Worm (Caenorhabditis elegans) whole organism, midembryonic: ENCODE measurements around the gene C03G6.17.

Source experiments
- T22C8.4 ChIP-seq: fragments of 200-800 bp; sonication (Bioruptor generic); IDR thresholded peaks from 2 replicates; pipeline ENCODE4 v1.3.6; 2022; ENCODE audit warnings: missing genetic modification characterization, missing compliant biosample characterization
- cog-1 ChIP-seq: sonication (generic microtip); optimal IDR thresholded peaks from 2 replicates; lab custom pipeline; 2016; ENCODE audit warnings: missing genetic modification characterization, missing compliant biosample characterization
- flt-1 ChIP-seq: fragments of 200-800 bp; sonication (Bioruptor generic); IDR thresholded peaks from 2 replicates; pipeline ENCODE4 v1.3.6; 2022; ENCODE audit warnings: missing genetic modification characterization, missing compliant biosample characterization
- klf-2 ChIP-seq: fragments of 200-800 bp; sonication (Bioruptor generic); conservative IDR thresholded peaks from 2 replicates; pipeline ENCODE4 v1.3.6; 2022; ENCODE audit warnings: missing genetic modification reagents, missing genetic modification characterization, missing compliant biosample characterization
- med-1 ChIP-seq: sonication (generic microtip); optimal IDR thresholded peaks from 2 replicates; lab custom pipeline; 2017; ENCODE audit warnings: missing genetic modification characterization, mild to moderate bottlenecking, missing compliant biosample characterization, antibody characterized with exemption, missing genetic modification reagents; ENCODE audit not compliant: insufficient read depth
- ref-1 ChIP-seq: fragments of 200-800 bp; sonication (Bioruptor generic); conservative IDR thresholded peaks from 2 replicates; pipeline ENCODE4 v1.3.6; 2022; ENCODE audit warnings: missing genetic modification reagents, missing genetic modification characterization, missing compliant biosample characterization
- tab-1 ChIP-seq: fragments of 200-800 bp; sonication (Bioruptor generic); IDR thresholded peaks from 2 replicates; pipeline ENCODE4 v1.3.6; 2022; ENCODE audit warnings: missing genetic modification characterization, missing compliant biosample characterization
- ztf-23 ChIP-seq: fragments of 200-800 bp; sonication (Bioruptor generic); IDR thresholded peaks from 2 replicates; pipeline ENCODE4 v1.3.6; 2022; ENCODE audit warnings: missing genetic modification reagents, missing genetic modification characterization, missing compliant biosample characterization
- ztf-29 ChIP-seq: fragments of 200-800 bp; sonication (Bioruptor generic); IDR thresholded peaks from 2 replicates; pipeline ENCODE4 v1.3.6; 2022; ENCODE audit warnings: missing genetic modification reagents, missing genetic modification characterization, missing compliant biosample characterization

Gene C03G6.17

ce11 chrV:7381008-7381407 is at the start of gene C03G6.17:
C03G6.17 (minus strand) TSS chrV:7381108.
- TF ChIP-seq ref-1 (GFP tag; lab: Robert Waterston, UW) (no peak), flt-1 (GFP tag; lab: Robert Waterston, UW) (no peak), T22C8.4 (GFP tag; lab: Robert Waterston, UW) (no peak), tab-1 (no peak), klf-2 (GFP tag; lab: Robert Waterston, UW) (no peak), cog-1 (tag; lab: Kevin White, UChicago) (no peak), ztf-23 (GFP tag; lab: Robert Waterston, UW) (no peak), med-1 (GFP tag; lab: Kevin White, UChicago) (no peak), ztf-29 (no peak)

- TF ChIP-seq klf-2 (GFP tag; lab: Robert Waterston, UW) (no peak), med-1 (GFP tag; lab: Kevin White, UChicago) (no peak), ztf-23 (GFP tag; lab: Robert Waterston, UW) (no peak), ref-1 (GFP tag; lab: Robert Waterston, UW) (no peak), ztf-29 (no peak), tab-1 (no peak), cog-1 (tag; lab: Kevin White, UChicago) (no peak), flt-1 (GFP tag; lab: Robert Waterston, UW) (no peak), T22C8.4 (GFP tag; lab: Robert Waterston, UW) (no peak)
Measured at ce11 chrV:7428880-7429279, 48.0 kb upstream of the C03G6.17 start, which contains the start of gene srw-69. srw-69 (minus strand) TSS chrV:7428980.

- no peak for TF ChIP-seq klf-2 (GFP tag; lab: Robert Waterston, UW)
- TF ChIP-seq ztf-23 (GFP tag; lab: Robert Waterston, UW), result no peak
- TF ChIP-seq tab-1, result no peak
- no peak for TF ChIP-seq ztf-29
- TF ChIP-seq cog-1 (tag; lab: Kevin White, UChicago), result no peak
- no peak for TF ChIP-seq med-1 (GFP tag; lab: Kevin White, UChicago)
- no peak for TF ChIP-seq ref-1 (GFP tag; lab: Robert Waterston, UW)
- TF ChIP-seq T22C8.4 (GFP tag; lab: Robert Waterston, UW), result no peak
- TF ChIP-seq flt-1 (GFP tag; lab: Robert Waterston, UW), result no peak
Measured at ce11 chrV:7426594-7426993, 45.7 kb upstream of the C03G6.17 start, which contains the start of gene srw-68. srw-68 (minus strand) TSS chrV:7426694.

ce11 chrV:7424336-7424735 is 43.4 kb upstream of the C03G6.17 start, which contains the start of gene F18E3.10:
F18E3.10 (minus strand) TSS chrV:7424436.
- TF ChIP-seq ref-1 (GFP tag; lab: Robert Waterston, UW), result no peak

DNA sequence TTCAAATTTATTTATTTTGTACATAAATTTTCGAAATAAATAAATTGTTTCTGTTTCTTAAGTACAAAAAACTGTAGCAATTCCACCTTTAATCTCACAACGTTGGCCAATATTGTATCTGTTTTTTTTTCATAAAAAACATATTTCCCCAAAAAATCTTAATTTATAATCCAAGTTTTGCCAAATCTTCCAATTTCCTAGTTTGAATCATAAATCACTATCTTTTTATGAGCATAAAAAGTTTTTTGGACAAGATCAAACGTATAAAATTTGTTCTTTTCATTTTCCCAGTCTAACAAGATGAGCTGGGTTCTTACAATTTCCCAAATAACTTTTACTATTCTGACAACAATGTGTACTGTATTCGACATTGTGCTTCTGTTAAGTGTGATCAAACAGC is 39.3 kb upstream of the C03G6.17 start, which contains the start of gene srxa-4:
Gene srxa-4 (plus strand): TSS at position 301 of the 400 bp plus-strand sequence.
- TF ChIP-seq flt-1 (GFP tag; lab: Robert Waterston, UW) (no peak), ztf-23 (GFP tag; lab: Robert Waterston, UW) (no peak), ztf-29 (no peak), med-1 (GFP tag; lab: Kevin White, UChicago) (no peak), ref-1 (GFP tag; lab: Robert Waterston, UW) (no peak), tab-1 (no peak), cog-1 (tag; lab: Kevin White, UChicago) (no peak), T22C8.4 (GFP tag; lab: Robert Waterston, UW) (no peak), klf-2 (GFP tag; lab: Robert Waterston, UW) (no peak)

DNA sequence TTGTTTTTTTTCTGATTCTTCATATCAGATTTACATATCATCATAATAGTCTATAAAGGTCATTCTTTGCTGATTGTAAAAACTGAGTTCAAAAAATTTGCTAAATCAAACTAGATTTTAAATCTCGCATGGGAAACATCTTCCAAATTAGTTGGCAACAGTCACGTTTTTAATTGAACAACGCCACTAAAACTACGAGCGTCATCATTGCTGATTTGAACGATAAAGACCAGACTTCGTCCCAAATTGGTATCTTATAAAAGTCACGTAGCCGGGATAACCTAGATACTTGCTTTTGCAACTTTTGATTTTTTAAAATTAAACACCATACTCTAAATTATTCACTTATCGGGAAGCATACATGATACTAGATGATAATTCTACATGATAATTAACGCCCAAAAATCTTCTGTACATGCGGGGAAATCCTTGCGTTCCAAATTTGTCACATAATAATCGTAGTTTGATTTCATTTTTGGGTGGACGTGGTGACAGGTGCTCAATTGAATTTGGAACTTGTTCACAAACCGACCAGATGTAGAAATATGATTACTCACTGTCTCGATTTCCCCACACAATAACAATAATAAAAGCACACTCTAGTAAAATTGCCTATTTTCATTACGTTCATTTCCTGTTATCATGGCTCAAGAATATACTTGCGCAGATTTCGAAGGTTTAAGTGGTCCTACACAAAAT is 36.3 kb upstream of the C03G6.17 start, which contains the start of gene srw-67:
Gene srw-67 (plus strand): TSS at position 643 of the 699 bp plus-strand sequence.
- no peak for TF ChIP-seq klf-2 (GFP tag; lab: Robert Waterston, UW)
- TF ChIP-seq cog-1 (tag; lab: Kevin White, UChicago), result no peak
- TF ChIP-seq ztf-29, result no peak
- no peak for TF ChIP-seq flt-1 (GFP tag; lab: Robert Waterston, UW)
- TF ChIP-seq ref-1 (GFP tag; lab: Robert Waterston, UW), result no peak
- no peak for TF ChIP-seq med-1 (GFP tag; lab: Kevin White, UChicago)
- TF ChIP-seq T22C8.4 (GFP tag; lab: Robert Waterston, UW), result no peak
- TF ChIP-seq tab-1, result no peak
- TF ChIP-seq ztf-23 (GFP tag; lab: Robert Waterston, UW), result no peak

DNA sequence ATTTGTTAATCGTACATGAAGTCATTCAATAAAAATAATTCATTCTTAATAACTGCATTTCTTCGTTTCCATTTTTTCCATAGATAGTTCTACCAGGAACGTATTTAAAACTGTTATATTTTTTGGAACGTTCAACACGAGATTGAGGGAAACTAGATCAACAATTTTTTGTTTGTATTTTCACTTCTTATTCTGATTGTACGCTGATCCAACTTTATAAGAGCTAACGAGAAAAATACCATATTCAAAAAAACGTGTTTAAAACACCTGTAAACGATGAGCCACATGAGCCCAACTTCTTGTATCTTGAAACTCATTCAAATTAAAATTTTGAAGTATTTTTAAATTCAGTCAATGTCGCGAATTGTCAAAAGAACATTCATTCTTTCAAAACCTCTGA is 35.7 kb upstream of the C03G6.17 start:
- no peak for TF ChIP-seq tab-1
- TF ChIP-seq flt-1 (GFP tag; lab: Robert Waterston, UW), result no peak
- no peak for TF ChIP-seq ztf-23 (GFP tag; lab: Robert Waterston, UW)
- no peak for TF ChIP-seq med-1 (GFP tag; lab: Kevin White, UChicago)
- no peak for TF ChIP-seq ztf-29
- TF ChIP-seq klf-2 (GFP tag; lab: Robert Waterston, UW), result no peak
- no peak for TF ChIP-seq ref-1 (GFP tag; lab: Robert Waterston, UW)
- no peak for TF ChIP-seq T22C8.4 (GFP tag; lab: Robert Waterston, UW)
- no peak for TF ChIP-seq cog-1 (tag; lab: Kevin White, UChicago)

DNA sequence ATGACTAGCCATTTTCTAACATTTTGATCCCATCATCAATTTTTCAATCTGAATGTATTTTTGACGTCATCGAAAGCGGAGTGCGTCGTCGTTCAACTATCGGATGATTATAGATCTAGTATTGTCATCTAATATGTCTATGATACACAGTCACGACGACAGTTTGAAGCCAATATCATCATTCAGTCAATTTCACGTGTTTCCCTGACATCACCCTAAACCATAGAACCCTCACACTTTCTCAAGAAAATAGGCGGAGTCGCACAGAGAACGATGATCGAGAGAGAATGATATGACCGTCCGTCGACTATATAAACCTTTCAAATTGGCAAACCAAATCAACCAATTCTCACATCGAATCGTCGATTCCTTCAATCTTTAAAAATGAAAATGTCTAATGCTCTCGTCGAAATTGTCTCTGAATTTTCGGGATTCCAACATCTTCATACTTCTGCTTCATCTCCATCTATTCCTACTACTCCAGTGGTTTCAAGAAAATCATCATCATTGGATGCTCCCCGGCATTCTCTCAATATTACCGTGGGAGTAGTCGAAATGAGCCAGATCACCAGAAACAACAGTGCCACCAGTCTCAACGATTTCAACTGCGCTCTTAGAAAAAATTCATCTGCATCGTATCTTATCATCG is 35.0 kb upstream of the C03G6.17 start, which contains the start of gene F18E3.13:
Gene F18E3.13 (plus strand): TSS at position 385 of the 649 bp plus-strand sequence.
- TF ChIP-seq flt-1 (GFP tag; lab: Robert Waterston, UW) (no peak), ztf-23 (GFP tag; lab: Robert Waterston, UW) (no peak), T22C8.4 (GFP tag; lab: Robert Waterston, UW) (no peak), med-1 (GFP tag; lab: Kevin White, UChicago) (no peak), cog-1 (tag; lab: Kevin White, UChicago) (no peak), tab-1 (no peak), klf-2 (GFP tag; lab: Robert Waterston, UW) (no peak), ref-1 (GFP tag; lab: Robert Waterston, UW) (no peak), ztf-29 (no peak)
